Fruit fly (Drosophila melanogaster) S2 (cell line): ENCODE results near the gene CG6696.

Experiments
- CG8478 ChIP-seq: fragments of >200 bp; optimal IDR thresholded peaks from 2 replicates; lab custom pipeline; 2018
- CTCF ChIP-seq, 2 experiments: fragments of >200 bp; optimal IDR thresholded peaks; 2 replicates each; lab custom pipeline; 2018

DNA sequence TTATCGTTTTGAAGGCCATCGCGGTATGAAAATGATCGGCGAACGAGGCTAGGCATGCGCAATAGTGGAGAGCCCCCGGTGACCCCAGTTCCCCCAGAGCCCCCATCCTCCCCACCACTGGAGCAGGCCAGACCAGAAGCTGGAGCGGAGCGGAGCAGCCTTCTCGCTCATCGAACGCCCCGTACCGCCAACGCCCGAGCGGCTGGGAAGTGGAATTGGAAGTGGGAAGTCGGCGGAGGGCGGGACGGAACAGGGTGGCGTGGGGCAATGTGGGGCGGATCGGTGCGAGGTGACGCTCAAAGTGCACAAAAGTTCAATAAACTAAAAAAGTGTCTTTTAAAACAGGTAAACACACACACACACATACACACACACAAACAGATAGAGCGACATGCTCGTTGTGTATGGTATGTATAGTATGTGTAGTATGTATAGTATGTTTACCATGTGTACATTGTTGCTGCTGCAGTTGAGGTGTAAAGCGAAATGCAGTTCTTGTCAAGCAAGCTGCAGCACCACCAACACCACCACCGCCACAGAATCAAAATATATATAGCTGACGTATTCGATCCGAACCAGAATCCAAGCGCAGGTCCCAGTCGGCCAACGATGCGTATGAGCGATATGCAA lies 9.7 kb upstream of the CG6696 start:
- no peak for TF ChIP-seq CG8478
- no peak for TF ChIP-seq CTCF (optimal IDR thresholded peaks at IDR 0.05; lab: Kevin White, UChicago)
